Fruit fly (Drosophila melanogaster): ENCODE results near the gene FucTA.

DNA sequence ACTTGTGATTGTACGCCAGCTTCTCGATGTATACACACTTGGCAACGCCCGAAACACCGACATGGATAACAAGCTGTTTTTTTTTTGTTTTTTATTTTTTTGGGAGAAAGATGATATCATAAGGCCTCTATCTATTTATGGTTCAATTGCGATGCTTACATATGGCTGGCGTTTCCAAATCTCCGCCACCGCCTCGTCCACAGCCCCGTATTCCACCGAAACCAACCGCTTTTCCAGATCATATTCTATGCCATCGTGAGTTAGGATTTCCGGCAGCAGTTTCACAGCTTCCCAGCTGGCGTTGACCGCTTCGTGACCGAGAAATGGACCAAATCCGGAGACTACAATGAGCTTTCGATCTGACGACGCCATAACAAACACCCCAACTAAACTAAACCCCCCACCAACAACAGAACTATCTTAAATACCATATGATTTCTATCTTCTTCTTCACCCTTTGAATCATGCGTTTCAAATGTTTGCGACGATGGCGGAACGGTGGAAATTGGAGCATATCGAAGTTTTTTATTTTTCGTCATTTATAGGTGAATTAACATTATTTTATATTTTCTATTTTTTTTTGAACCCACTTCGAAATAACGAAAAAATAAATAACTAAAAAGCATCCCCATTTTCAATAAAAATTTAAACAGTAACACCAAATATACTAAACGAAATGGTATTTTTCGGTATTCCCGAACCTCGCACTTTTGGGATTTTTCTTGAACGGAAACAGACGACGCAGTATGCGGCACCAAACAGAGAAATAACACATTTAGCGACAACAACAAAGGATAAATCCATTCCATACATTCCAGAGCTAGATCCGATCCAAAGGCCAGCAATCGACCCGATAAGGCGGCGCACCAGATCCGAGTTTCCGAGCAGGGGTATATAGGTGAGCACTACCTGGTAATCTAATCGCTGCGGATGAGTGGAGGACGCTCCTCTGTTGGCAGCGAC, 3.0 kb upstream of the FucTA start, which contains the start of the genes CG32147 and Pex3:
- TF ChIP-seq CG10348 (GFP tag; IDR thresholded peaks at IDR 0.05) (no peak), CG32121 (GFP tag; IDR thresholded peaks at IDR 0.05) (no peak), gl (tag; optimal IDR thresholded peaks at IDR 0.05) (no peak), CG4496 (GFP tag; IDR thresholded peaks at IDR 0.05) (no peak), Snoo (tag; optimal IDR thresholded peaks at IDR 0.05) (no peak), Pif1A (GFP tag; optimal IDR thresholded peaks at IDR 0.05) (no peak), CG9948 (tag; optimal IDR thresholded peaks at IDR 0.05) (no peak), fd96Ca (GFP tag; IDR thresholded peaks at IDR 0.05) (no peak), CG14655 (GFP tag; optimal IDR thresholded peaks at IDR 0.05) (no peak), D1 (tag; optimal IDR thresholded peaks at IDR 0.05) (no peak), CG8159 (tag; optimal IDR thresholded peaks at IDR 0.05) (no peak), Ets98B (GFP tag; IDR thresholded peaks at IDR 0.05) (no peak), Pif1B (GFP tag; optimal IDR thresholded peaks at IDR 0.05) (no peak)
